Fruit fly (Drosophila melanogaster): Measurements from ENCODE around the gene CG32772.

CG32772 gene

dm6 chrX:4930100-4931010 lies 21.5 kb downstream of the CG32772 start (continued):
- no peak for TF ChIP-seq sage (GFP tag; optimal IDR thresholded peaks at IDR 0.05)
- TF ChIP-seq Hnf4 (GFP tag; optimal IDR thresholded peaks at IDR 0.05), result peak; percentile 66
- TF ChIP-seq h (GFP tag; optimal IDR thresholded peaks at IDR 0.05), result peak; percentile 84

- TF ChIP-seq lola (GFP tag; optimal IDR thresholded peaks at IDR 0.05), result no peak
- TF ChIP-seq tai (GFP tag; optimal IDR thresholded peaks at IDR 0.05), result peak; percentile 24
- no peak for TF ChIP-seq usp (GFP tag; optimal IDR thresholded peaks at IDR 0.05)
- TF ChIP-seq Hr83 (GFP tag; optimal IDR thresholded peaks at IDR 0.05; ENCODE audit: poor library complexity, severe bottlenecking), result peak; percentile 17
- no peak for TF ChIP-seq Mio (GFP tag; optimal IDR thresholded peaks at IDR 0.05)
- TF ChIP-seq Rel (GFP tag; optimal IDR thresholded peaks at IDR 0.05), result no peak
- TF ChIP-seq Rel (tag; optimal IDR thresholded peaks at IDR 0.05), result no peak
- peak; percentile 37 for TF ChIP-seq sage (GFP tag; optimal IDR thresholded peaks at IDR 0.05)
- peak; percentile 7 for TF ChIP-seq Hnf4 (GFP tag; optimal IDR thresholded peaks at IDR 0.05)
- TF ChIP-seq dsf (GFP tag; optimal IDR thresholded peaks at IDR 0.05; ENCODE audit: borderline replicate concordance), result no peak
- peak; percentile 5 for TF ChIP-seq woc (GFP tag; optimal IDR thresholded peaks at IDR 0.05)
- no peak for TF ChIP-seq CG9705 (GFP tag; optimal IDR thresholded peaks at IDR 0.05)
- no peak for TF ChIP-seq dmrt93B (GFP tag; optimal IDR thresholded peaks at IDR 0.05)
- no peak for TF ChIP-seq foxo (GFP tag; optimal IDR thresholded peaks at IDR 0.05)
- no peak for TF ChIP-seq Hr78 (GFP tag; optimal IDR thresholded peaks at IDR 0.05)
- TF ChIP-seq br (GFP tag; optimal IDR thresholded peaks at IDR 0.05), result no peak
- TF ChIP-seq OdsH (GFP tag; optimal IDR thresholded peaks at IDR 0.05), result no peak
- peak; percentile 12 for TF ChIP-seq brk (GFP tag; optimal IDR thresholded peaks at IDR 0.05)
Measured at dm6 chrX:4931048-4931447, 22.1 kb downstream of the CG32772 start.

dm6 chrX:4935979-4936843 lies 27.3 kb downstream of the CG32772 start:
- TF ChIP-seq Vsx2 (GFP tag; optimal IDR thresholded peaks at IDR 0.05; ENCODE audit: partially characterized antibody) (no peak), rgr (GFP tag; optimal IDR thresholded peaks at IDR 0.05) (peak; percentile 51), OdsH (GFP tag; optimal IDR thresholded peaks at IDR 0.05) (peak; percentile 59), pan (optimal IDR thresholded peaks at IDR 0.05) (no peak), fru (GFP tag; optimal IDR thresholded peaks at IDR 0.05) (peak; percentile 62), woc (GFP tag; optimal IDR thresholded peaks at IDR 0.05) (no peak), CG9705 (GFP tag; optimal IDR thresholded peaks at IDR 0.05) (no peak), tai (GFP tag; optimal IDR thresholded peaks at IDR 0.05) (peak; percentile 57), lola (GFP tag; optimal IDR thresholded peaks at IDR 0.05) (no peak), Hr83 (GFP tag; optimal IDR thresholded peaks at IDR 0.05; ENCODE audit: poor library complexity, severe bottlenecking) (peak; percentile 91), CG32264 (GFP tag; optimal IDR thresholded peaks at IDR 0.05) (no peak), foxo (GFP tag; optimal IDR thresholded peaks at IDR 0.05) (peak in 1 of 2 experiments; percentile 43), Dif (GFP tag; optimal IDR thresholded peaks at IDR 0.05; ENCODE audit: partially characterized antibody) (no peak), ey (GFP tag; optimal IDR thresholded peaks at IDR 0.05) (peak; percentile 30), Sp1 (GFP tag; optimal IDR thresholded peaks at IDR 0.05) (peak; percentile 33), psq (GFP tag; optimal IDR thresholded peaks at IDR 0.05) (peak; percentile 94), N (GFP tag; optimal IDR thresholded peaks at IDR 0.05) (no peak), sv (GFP tag; optimal IDR thresholded peaks at IDR 0.05) (no peak), CrebA (GFP tag; optimal IDR thresholded peaks at IDR 0.05; ENCODE audit: borderline replicate concordance) (no peak), Hnf4 (GFP tag; optimal IDR thresholded peaks at IDR 0.05) (peak; percentile 21), HLH106 (tag; optimal IDR thresholded peaks at IDR 0.05) (peak; percentile 15), Hr78 (GFP tag; optimal IDR thresholded peaks at IDR 0.05) (no peak), dsf (GFP tag; optimal IDR thresholded peaks at IDR 0.05; ENCODE audit: borderline replicate concordance) (peak; percentile 36), dmrt93B (GFP tag; optimal IDR thresholded peaks at IDR 0.05) (peak; percentile 7), h (GFP tag; optimal IDR thresholded peaks at IDR 0.05) (peak; percentile 75), sage (GFP tag; optimal IDR thresholded peaks at IDR 0.05) (peak; percentile 11), Jra (GFP tag; optimal IDR thresholded peaks at IDR 0.05) (peak; percentile 30), dl (GFP tag; optimal IDR thresholded peaks at IDR 0.05; ENCODE audit: insufficient read depth in 1 of 2, partially characterized antibody in 2 of 2) (no peak), br (GFP tag; optimal IDR thresholded peaks at IDR 0.05) (peak; percentile 30), Dfd (GFP tag; optimal IDR thresholded peaks at IDR 0.05) (no peak)

All from whole organism, wandering third instar larva.